Fruit fly (Drosophila melanogaster): ENCODE measurements around the gene swm.

swm gene

DNA sequence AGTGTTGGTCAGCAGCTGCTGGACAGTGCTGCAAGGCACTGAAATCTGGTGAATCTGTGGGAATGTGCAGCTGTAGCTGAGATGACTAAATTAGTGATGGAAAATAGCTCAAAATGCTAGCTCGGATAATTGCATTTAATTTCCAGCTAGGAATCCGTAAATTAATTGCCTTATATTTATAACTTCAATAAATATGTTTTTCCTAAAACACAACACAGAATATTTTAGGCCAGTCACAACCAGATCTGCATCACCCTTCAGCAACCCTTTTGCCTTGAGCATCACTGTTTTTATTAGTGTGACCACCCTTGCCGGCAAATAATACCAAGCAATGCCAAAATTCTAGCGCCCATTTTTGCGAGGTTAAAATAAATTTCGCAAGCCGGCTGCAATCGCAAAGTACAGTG, 48.3 kb upstream of the swm start, which contains the start of gene Hs2st (continued):
- TF ChIP-seq cad (GFP tag; optimal IDR thresholded peaks at IDR 0.05) (no peak), ERR (GFP tag; optimal IDR thresholded peaks at IDR 0.05) (peak; percentile 87), CG11398 (GFP tag; optimal IDR thresholded peaks at IDR 0.05) (peak; percentile 84), CG18011 (GFP tag; optimal IDR thresholded peaks at IDR 0.05) (peak; percentile 86), CG11504 (tag; optimal IDR thresholded peaks at IDR 0.05) (peak; percentile 89), CG9609 (GFP tag; optimal IDR thresholded peaks at IDR 0.05) (peak; percentile 96), dati (GFP tag; IDR thresholded peaks at IDR 0.05) (peak; percentile 53; the same call in 1 of the 2 replicates), Nf-YC (tag; optimal IDR thresholded peaks at IDR 0.05) (peak; percentile 83), Elba2 (GFP tag; optimal IDR thresholded peaks at IDR 0.05) (peak; percentile 84), CG7271 (tag; optimal IDR thresholded peaks at IDR 0.05) (peak; percentile 51), BtbVII (GFP tag; optimal IDR thresholded peaks at IDR 0.05) (peak; percentile 79), D (optimal IDR thresholded peaks at IDR 0.05) (no peak), D (GFP tag; optimal IDR thresholded peaks at IDR 0.05) (peak; percentile 83), C15 (GFP tag; IDR thresholded peaks at IDR 0.05) (peak; percentile 83; the same call in 2 of the 3 replicates), odd (GFP tag; optimal IDR thresholded peaks at IDR 0.05) (peak; percentile 69), CG6175 (GFP tag; IDR thresholded peaks at IDR 0.05) (peak; percentile 88), da (GFP tag; optimal IDR thresholded peaks at IDR 0.05) (peak; percentile 94), CG6689 (GFP tag; IDR thresholded peaks at IDR 0.05) (peak; percentile 91), Doc2 (GFP tag; IDR thresholded peaks at IDR 0.05) (peak; percentile 83), CG10543 (GFP tag; optimal IDR thresholded peaks at IDR 0.05) (peak; percentile 91), zfh1 (GFP tag; IDR thresholded peaks at IDR 0.05) (peak; percentile 94), Mes4 (GFP tag; optimal IDR thresholded peaks at IDR 0.05) (peak; percentile 83), esg (GFP tag; conservative IDR thresholded peaks at IDR 0.05) (peak; percentile 94), CG7372 (GFP tag; IDR thresholded peaks at IDR 0.05) (peak; percentile 91), CG18764 (GFP tag; optimal IDR thresholded peaks at IDR 0.05) (peak; percentile 89), CG14050 (GFP tag; IDR thresholded peaks at IDR 0.05) (peak; percentile 86), lbe (GFP tag; optimal IDR thresholded peaks at IDR 0.05) (peak; percentile 85), CG7786 (GFP tag; optimal IDR thresholded peaks at IDR 0.05) (peak; percentile 96), CG5180 (GFP tag; optimal IDR thresholded peaks at IDR 0.05) (peak; percentile 52), TFAM (GFP tag; optimal IDR thresholded peaks at IDR 0.05) (no peak), fru (optimal IDR thresholded peaks at IDR 0.05) (no peak), vnd (GFP tag; IDR thresholded peaks at IDR 0.05; ENCODE audit: partially characterized antibody) (peak; percentile 24; the same call in 1 of the 3 replicates), Aef1 (GFP tag; IDR thresholded peaks at IDR 0.05) (peak; percentile 94), Stat92E (GFP tag; optimal IDR thresholded peaks at IDR 0.05) (peak in 1 of 3 experiments; percentile 59), CG6813 (GFP tag; optimal IDR thresholded peaks at IDR 0.05) (peak; percentile 61), CG11247 (GFP tag; IDR thresholded peaks at IDR 0.05) (peak; percentile 91), CG12071 (GFP tag; optimal IDR thresholded peaks at IDR 0.05) (peak; percentile 47), her (GFP tag; optimal IDR thresholded peaks at IDR 0.05) (peak; percentile 86), nmo (GFP tag; optimal IDR thresholded peaks at IDR 0.05) (peak; percentile 97), CG3407 (GFP tag; optimal IDR thresholded peaks at IDR 0.05) (peak; percentile 74), usp (GFP tag; optimal IDR thresholded peaks at IDR 0.05) (no peak), Lhr (GFP tag; optimal IDR thresholded peaks at IDR 0.05) (peak; percentile 92), NC2α (GFP tag; optimal IDR thresholded peaks at IDR 0.05) (peak; percentile 58), CG9215 (GFP tag; IDR thresholded peaks at IDR 0.05) (peak; percentile 96), ewg (GFP tag; optimal IDR thresholded peaks at IDR 0.05) (peak; percentile 82), Eip74EF (GFP tag; optimal IDR thresholded peaks at IDR 0.05) (no peak), Lim3 (GFP tag; IDR thresholded peaks at IDR 0.05) (peak; percentile 77), grau (tag; optimal IDR thresholded peaks at IDR 0.05) (peak; percentile 92), CG31224 (GFP tag; IDR thresholded peaks at IDR 0.05) (peak; percentile 90), peb (GFP tag; IDR thresholded peaks at IDR 0.05) (peak; percentile 86), caup (GFP tag; optimal IDR thresholded peaks at IDR 0.05; ENCODE audit: severe bottlenecking) (peak; percentile 92)

Measured in whole organism, embryonic.